Fruit fly (Drosophila melanogaster) whole organism, prepupa: ENCODE results near the gene CG17929.

Experiments
- CG11294 ChIP-seq: fragments of 200-800 bp; sonication (Bioruptor generic); IDR thresholded peaks from 2 replicates; pipeline ENCODE4 v1.3.6; 2022; ENCODE audit warnings: missing biosample characterization, missing genetic modification characterization
- eg ChIP-seq: fragments of 200-800 bp; sonication (Bioruptor generic); IDR thresholded peaks from 3 replicates; pipeline ENCODE4 v1.3.6; 2022; ENCODE audit warnings: missing biosample characterization, missing genetic modification characterization

DNA sequence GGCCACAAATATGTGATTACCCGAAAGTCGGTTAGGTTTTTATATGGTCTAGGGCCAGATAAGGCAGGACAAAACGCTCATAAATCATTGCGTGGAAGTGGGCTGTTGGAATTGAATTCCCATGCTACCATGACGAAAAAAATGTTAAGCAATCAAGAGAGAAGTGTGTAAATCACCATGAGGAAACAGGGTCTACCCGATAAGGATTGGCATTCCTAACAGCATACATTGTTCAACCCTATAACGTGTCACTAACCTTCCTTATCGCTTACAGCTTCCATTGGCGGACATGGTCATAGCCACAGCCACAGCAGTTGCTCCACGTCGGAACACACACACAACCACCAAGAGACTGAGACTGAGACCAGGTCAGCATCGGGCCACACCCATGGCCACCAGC is 17.2 kb upstream of the CG17929 start:
- TF ChIP-seq CG11294 (GFP tag; lab: Robert Waterston, UW) (no peak), eg (no peak)
